Fruit fly (Drosophila melanogaster) whole organism, embryonic: Measurements from ENCODE around the gene NimB1.

Experiments used
- B-H2 ChIP-seq: fragments of 200-800 bp; sonication (Bioruptor generic); optimal IDR thresholded peaks from 2 replicates; lab custom pipeline; 2018; ENCODE audit warnings: missing biosample characterization, mild to moderate bottlenecking, missing genetic modification characterization
- Bdp1 ChIP-seq: fragments of 200-800 bp; sonication (Bioruptor generic); optimal IDR thresholded peaks from 3 replicates; lab custom pipeline; 2016; ENCODE audit warnings: missing biosample characterization, missing genetic modification characterization
- CG10565 ChIP-seq: fragments of 200-800 bp; sonication (Bioruptor generic); optimal IDR thresholded peaks from 3 replicates; lab custom pipeline; 2016; ENCODE audit warnings: missing biosample characterization, mild to moderate bottlenecking, missing genetic modification characterization
- CG10654 ChIP-seq: fragments of 200-800 bp; sonication (Bioruptor generic); optimal IDR thresholded peaks from 2 replicates; lab custom pipeline; 2016; ENCODE audit warnings: missing biosample characterization, missing genetic modification characterization
- CG11085 ChIP-seq: fragments of 200-800 bp; sonication (Bioruptor generic); IDR thresholded peaks from 2 replicates; pipeline ENCODE4 v1.3.6; 2022; ENCODE audit warnings: missing biosample characterization, missing genetic modification characterization
- CG11398 ChIP-seq: fragments of 200-800 bp; sonication (Bioruptor generic); optimal IDR thresholded peaks from 2 replicates; lab custom pipeline; 2016; ENCODE audit warnings: missing biosample characterization, missing genetic modification characterization
- CG11695 ChIP-seq: fragments of 200-800 bp; sonication (Bioruptor generic); IDR thresholded peaks from 3 replicates; pipeline ENCODE4 v1.3.6; 2022; ENCODE audit warnings: missing biosample characterization, missing genetic modification characterization
- CG11723 ChIP-seq: fragments of 200-800 bp; sonication (Bioruptor generic); optimal IDR thresholded peaks from 2 replicates; lab custom pipeline; 2017; ENCODE audit warnings: missing biosample characterization, mild to moderate bottlenecking, missing genetic modification characterization
- CG12299 ChIP-seq: fragments of 200-800 bp; sonication (Bioruptor generic); optimal IDR thresholded peaks from 2 replicates; lab custom pipeline; 2018; ENCODE audit warnings: missing biosample characterization, mild to moderate bottlenecking, missing genetic modification characterization
- CG1233 ChIP-seq: fragments of 200-800 bp; sonication (Bioruptor generic); optimal IDR thresholded peaks from 4 replicates; lab custom pipeline; 2018; ENCODE audit warnings: missing biosample characterization, mild to moderate bottlenecking, missing genetic modification characterization
- CG12769 ChIP-seq: fragments of 200-800 bp; sonication (Bioruptor generic); optimal IDR thresholded peaks from 2 replicates; lab custom pipeline; 2019; ENCODE audit warnings: missing biosample characterization, mild to moderate bottlenecking, missing genetic modification characterization, moderate library complexity
- CG15601 ChIP-seq: fragments of 200-800 bp; sonication (Bioruptor generic); optimal IDR thresholded peaks from 3 replicates; lab custom pipeline; 2019; ENCODE audit warnings: missing biosample characterization, mild to moderate bottlenecking, missing genetic modification characterization, moderate library complexity
- CG15696 ChIP-seq: fragments of 200-800 bp; sonication (Bioruptor generic); optimal IDR thresholded peaks from 2 replicates; lab custom pipeline; 2019; ENCODE audit warnings: missing biosample characterization, mild to moderate bottlenecking, missing genetic modification characterization, moderate library complexity
- CG18262 ChIP-seq: fragments of 200-800 bp; optimal IDR thresholded peaks from 3 replicates; lab custom pipeline; 2019; ENCODE audit warnings: missing biosample characterization, mild to moderate bottlenecking, missing genetic modification characterization, moderate library complexity
- CG18619 ChIP-seq: fragments of 200-800 bp; sonication (Bioruptor generic); optimal IDR thresholded peaks from 3 replicates; lab custom pipeline; 2017; ENCODE audit warnings: missing biosample characterization, mild to moderate bottlenecking, missing genetic modification characterization
- CG3163 ChIP-seq: fragments of 200-800 bp; sonication (Bioruptor generic); optimal IDR thresholded peaks from 3 replicates; lab custom pipeline; 2016; ENCODE audit warnings: missing biosample characterization, missing genetic modification characterization
- CG42726 ChIP-seq: fragments of 200-800 bp; sonication (Bioruptor generic); IDR thresholded peaks from 2 replicates; pipeline ENCODE4 v1.3.6; 2022; ENCODE audit warnings: missing biosample characterization, missing genetic modification characterization; ENCODE audit not compliant: partially characterized antibody
- CG5180 ChIP-seq: fragments of 200-800 bp; sonication (Bioruptor generic); optimal IDR thresholded peaks from 3 replicates; lab custom pipeline; 2017; ENCODE audit warnings: missing biosample characterization, missing genetic modification characterization, mild to moderate bottlenecking, moderate library complexity, missing genetic modification reagents
- CG5953 ChIP-seq: fragments of 200-800 bp; sonication (Bioruptor generic); IDR thresholded peaks from 2 replicates; pipeline ENCODE4 v1.3.6; 2022; ENCODE audit warnings: missing biosample characterization, missing genetic modification characterization
- CG7987 ChIP-seq: fragments of 200-800 bp; sonication (Bioruptor generic); optimal IDR thresholded peaks from 2 replicates; lab custom pipeline; 2018; ENCODE audit warnings: missing biosample characterization, mild to moderate bottlenecking, missing genetic modification characterization, moderate library complexity
- CG8281 ChIP-seq: fragments of 200-800 bp; sonication (Bioruptor generic); optimal IDR thresholded peaks from 2 replicates; lab custom pipeline; 2018; ENCODE audit warnings: missing biosample characterization, mild to moderate bottlenecking, missing genetic modification characterization, moderate library complexity
- CG8290 ChIP-seq, 3 experiments: fragments of 200-800 bp; sonication (Bioruptor generic); optimal IDR thresholded peaks; 2 replicates each; lab custom pipeline; 2016 to 2019; ENCODE audit warnings: missing biosample characterization in 3 of 3, missing genetic modification characterization in 3 of 3, mild to moderate bottlenecking in 2 of 3, moderate library complexity in 1 of 3
- CG8765 ChIP-seq: fragments of 200-800 bp; sonication (Bioruptor generic); IDR thresholded peaks from 2 replicates; pipeline ENCODE4 v1.3.6; 2022; ENCODE audit warnings: missing biosample characterization, missing genetic modification characterization
- CG9817 ChIP-seq: fragments of 200-800 bp; sonication (Bioruptor generic); optimal IDR thresholded peaks from 2 replicates; lab custom pipeline; 2018; ENCODE audit warnings: missing biosample characterization, mild to moderate bottlenecking, missing genetic modification characterization, moderate library complexity
- CG9876 ChIP-seq: fragments of 200-800 bp; sonication (Bioruptor generic); optimal IDR thresholded peaks from 2 replicates; lab custom pipeline; 2016; ENCODE audit warnings: missing biosample characterization, missing genetic modification characterization
- D19B ChIP-seq: fragments of 200-800 bp; sonication (Bioruptor generic); optimal IDR thresholded peaks from 2 replicates; lab custom pipeline; 2017; ENCODE audit warnings: missing biosample characterization, mild to moderate bottlenecking, missing genetic modification characterization
- Drgx ChIP-seq: fragments of 200-800 bp; sonication (Bioruptor generic); IDR thresholded peaks from 2 replicates; pipeline ENCODE4 v1.3.6; 2022; ENCODE audit warnings: missing biosample characterization, missing genetic modification characterization
- E2f2 ChIP-seq: fragments of 200-800 bp; sonication (Bioruptor generic); IDR thresholded peaks from 2 replicates; pipeline ENCODE4 v1.3.6; 2022; ENCODE audit warnings: missing biosample characterization, missing genetic modification characterization
- Ets97D ChIP-seq: fragments of 200-800 bp; sonication (Bioruptor generic); optimal IDR thresholded peaks from 3 replicates; lab custom pipeline; 2016; ENCODE audit warnings: missing biosample characterization, missing genetic modification characterization
- H15 ChIP-seq: fragments of 200-800 bp; sonication (Bioruptor generic); IDR thresholded peaks from 3 replicates; pipeline ENCODE4 v1.3.6; 2022; ENCODE audit warnings: missing biosample characterization, missing genetic modification characterization
- HmgD ChIP-seq: fragments of 200-800 bp; sonication (Bioruptor generic); optimal IDR thresholded peaks from 3 replicates; lab custom pipeline; 2016; ENCODE audit warnings: missing biosample characterization, missing genetic modification characterization
- Hmx ChIP-seq: fragments of 200-800 bp; sonication (Bioruptor generic); optimal IDR thresholded peaks from 2 replicates; lab custom pipeline; 2016; ENCODE audit warnings: missing biosample characterization, missing genetic modification characterization
- Hr39 ChIP-seq: fragments of >200 bp; optimal IDR thresholded peaks from 2 replicates; lab custom pipeline; 2017
- Nf-YB ChIP-seq: fragments of 200-800 bp; sonication (Bioruptor generic); optimal IDR thresholded peaks from 3 replicates; lab custom pipeline; 2019; ENCODE audit warnings: missing biosample characterization, mild to moderate bottlenecking, missing genetic modification characterization, moderate library complexity
- Nf-YC ChIP-seq: fragments of 200-800 bp; optimal IDR thresholded peaks from 3 replicates; lab custom pipeline; 2019; ENCODE audit warnings: missing biosample characterization, mild to moderate bottlenecking, missing genetic modification characterization, moderate library complexity
- TFAM ChIP-seq: fragments of 200-800 bp; sonication (Bioruptor generic); optimal IDR thresholded peaks from 2 replicates; lab custom pipeline; 2017; ENCODE audit warnings: missing biosample characterization, missing genetic modification characterization, inconsistent platforms
- al ChIP-seq: fragments of 200-800 bp; sonication (Bioruptor generic); IDR thresholded peaks from 2 replicates; pipeline ENCODE4 v1.3.6; 2022; ENCODE audit warnings: missing biosample characterization, missing genetic modification characterization
- aop ChIP-seq: fragments of 200-800 bp; sonication (Bioruptor generic); IDR thresholded peaks from 2 replicates; pipeline ENCODE4 v1.3.6; 2022; ENCODE audit warnings: missing biosample characterization, missing genetic modification characterization
- btn ChIP-seq: fragments of 200-800 bp; sonication (Bioruptor generic); optimal IDR thresholded peaks from 2 replicates; lab custom pipeline; 2016; ENCODE audit warnings: missing biosample characterization, missing genetic modification characterization
- chinmo ChIP-seq: fragments of 200-800 bp; sonication (Bioruptor generic); IDR thresholded peaks from 4 replicates; pipeline ENCODE4 v1.3.6; 2022; ENCODE audit warnings: missing biosample characterization, missing genetic modification characterization; ENCODE audit not compliant: partially characterized antibody
- hkb ChIP-seq, 2 experiments: fragments of 200-800 bp in 1 of 2; fragments of >200 bp in 1 of 2; sonication (Bioruptor generic) in 1 of 2; IDR thresholded peaks in 1 of 2; optimal IDR thresholded peaks in 1 of 2; 2 replicates each; pipeline versions ENCODE4 v1.3.6 to Lab custom; 2017 to 2022; ENCODE audit warnings: missing biosample characterization in 1 of 2, missing genetic modification characterization in 1 of 2
- jigr1 ChIP-seq: fragments of 200-800 bp; sonication (Bioruptor generic); IDR thresholded peaks from 3 replicates; pipeline ENCODE4 v1.3.6; 2022; ENCODE audit warnings: missing biosample characterization, missing genetic modification characterization
- nerfin-1 ChIP-seq: fragments of 200-800 bp; sonication (Bioruptor generic); optimal IDR thresholded peaks from 3 replicates; lab custom pipeline; 2019; ENCODE audit warnings: missing biosample characterization, mild to moderate bottlenecking, missing genetic modification characterization, moderate library complexity
- salm ChIP-seq: fragments of 200-800 bp; sonication (Bioruptor generic); optimal IDR thresholded peaks from 2 replicates; lab custom pipeline; 2018; ENCODE audit warnings: missing biosample characterization, mild to moderate bottlenecking, missing genetic modification characterization
- so ChIP-seq: fragments of 200-800 bp; sonication (Bioruptor generic); IDR thresholded peaks from 3 replicates; pipeline ENCODE4 v1.3.6; 2022; ENCODE audit warnings: missing biosample characterization, missing genetic modification characterization
- stc ChIP-seq: fragments of 200-800 bp; sonication (Bioruptor generic); IDR thresholded peaks from 2 replicates; pipeline ENCODE4 v1.3.6; 2022; ENCODE audit warnings: missing biosample characterization, missing genetic modification characterization
- tap ChIP-seq: fragments of 200-800 bp; optimal IDR thresholded peaks from 3 replicates; lab custom pipeline; 2019; ENCODE audit warnings: missing biosample characterization, mild to moderate bottlenecking, missing genetic modification characterization, moderate library complexity
- tna ChIP-seq: fragments of 200-800 bp; sonication (Bioruptor generic); IDR thresholded peaks from 2 replicates; pipeline ENCODE4 v1.3.6; 2022; ENCODE audit warnings: missing biosample characterization, missing genetic modification characterization; ENCODE audit not compliant: partially characterized antibody
- trem ChIP-seq: fragments of 200-800 bp; optimal IDR thresholded peaks from 3 replicates; lab custom pipeline; 2019; ENCODE audit warnings: missing biosample characterization, mild to moderate bottlenecking, missing genetic modification characterization, moderate library complexity
- z ChIP-seq: fragments of 200-800 bp; sonication (Bioruptor generic); IDR thresholded peaks from 3 replicates; pipeline ENCODE4 v1.3.6; 2022; ENCODE audit warnings: missing biosample characterization, missing genetic modification characterization
- zen2 ChIP-seq: fragments of 200-800 bp; sonication (Bioruptor generic); IDR thresholded peaks from 3 replicates; pipeline ENCODE4 v1.3.6; 2022; ENCODE audit warnings: missing biosample characterization, missing genetic modification characterization; ENCODE audit not compliant: partially characterized antibody

NimB1 gene

dm6 chr2L:14013478-14013877 is 50.2 kb downstream of the NimB1 start (continued):
- no peak for TF ChIP-seq CG11085 (GFP tag; lab: Robert Waterston, UW)
- TF ChIP-seq CG8765 (GFP tag; lab: Robert Waterston, UW), result no peak
- no peak for TF ChIP-seq HmgD (GFP tag; lab: Kevin White, UChicago)
- TF ChIP-seq CG18262, result no peak
- no peak for TF ChIP-seq CG10565
- no peak for TF ChIP-seq CG11723
- TF ChIP-seq jigr1 (GFP tag; lab: Robert Waterston, UW), result no peak
- TF ChIP-seq B-H2 (GFP tag; lab: Kevin White, UChicago), result peak; percentile 17
- no peak for TF ChIP-seq zen2 (GFP tag; lab: Robert Waterston, UW)
- TF ChIP-seq CG12299, result no peak
- no peak for TF ChIP-seq Nf-YC (tag; lab: Kevin White, UChicago)
- no peak for TF ChIP-seq salm (tag; lab: Kevin White, UChicago)
- no peak for TF ChIP-seq tap
- TF ChIP-seq CG9817 (tag; lab: Kevin White, UChicago), result no peak
- TF ChIP-seq CG3163 (GFP tag; lab: Kevin White, UChicago), result no peak
- TF ChIP-seq CG5953, result no peak
- TF ChIP-seq so, result peak; percentile 57; the same call in 1 of the 3 replicates
- TF ChIP-seq CG10654 (GFP tag; lab: Kevin White, UChicago), result no peak
- TF ChIP-seq CG11398, result no peak
- TF ChIP-seq z (GFP tag; lab: Robert Waterston, UW), result no peak
- TF ChIP-seq CG5180 (GFP tag; lab: Kevin White, UChicago), result peak; percentile 23
- 0 out of 2 replicates have a peak, but pooled peaks have one; percentile 21 for TF ChIP-seq al (GFP tag; lab: Robert Waterston, UW)
- TF ChIP-seq E2f2, result no peak
- TF ChIP-seq trem (tag; lab: Kevin White, UChicago), result no peak
- no peak for TF ChIP-seq Hmx (GFP tag; lab: Kevin White, UChicago)
- no peak for TF ChIP-seq nerfin-1
- TF ChIP-seq Bdp1, result no peak
- TF ChIP-seq Ets97D, result no peak
- TF ChIP-seq D19B (GFP tag; lab: Kevin White, UChicago), result peak; percentile 18
- no peak for TF ChIP-seq Nf-YB (GFP tag; lab: Kevin White, UChicago)
- no peak for TF ChIP-seq CG15696 (tag; lab: Kevin White, UChicago)
- TF ChIP-seq Drgx, result no peak
- TF ChIP-seq TFAM (GFP tag; lab: Kevin White, UChicago), result no peak
- peak; percentile 78 for TF ChIP-seq CG12769 (tag; lab: Kevin White, UChicago)
- TF ChIP-seq stc (GFP tag; lab: Robert Waterston, UW), result no peak
- TF ChIP-seq CG42726 (GFP tag; lab: Robert Waterston, UW), result no peak
- TF ChIP-seq CG8281 (tag; lab: Kevin White, UChicago), result no peak
- TF ChIP-seq CG7987 (GFP tag; lab: Kevin White, UChicago), result peak; percentile 72
- no peak for TF ChIP-seq CG11695 (GFP tag; lab: Robert Waterston, UW)
- no peak for TF ChIP-seq btn (GFP tag; lab: Kevin White, UChicago)
- TF ChIP-seq CG1233 (GFP tag; lab: Kevin White, UChicago), result no peak
- no peak for TF ChIP-seq CG15601
- no peak for TF ChIP-seq CG18619
- no peak for TF ChIP-seq H15
- no peak for TF ChIP-seq hkb (optimal IDR thresholded peaks at IDR 0.05; lab: Kevin White, UChicago)
- TF ChIP-seq hkb (GFP tag; IDR thresholded peaks at IDR 0.05; lab: Robert Waterston, UW), result no peak
- no peak for TF ChIP-seq CG8290 (GFP tag; optimal IDR thresholded peaks at IDR 0.05; lab: Kevin White, UChicago)
- peak in 1 of 2 experiments; percentile 60 for TF ChIP-seq CG8290 (tag; optimal IDR thresholded peaks at IDR 0.05; lab: Kevin White, UChicago)
- TF ChIP-seq aop, result no peak
- no peak for TF ChIP-seq tna
- TF ChIP-seq CG9876, result peak; percentile 15
- TF ChIP-seq Hr39 (lab: Kevin White, UChicago), result no peak
- TF ChIP-seq chinmo (GFP tag; lab: Robert Waterston, UW), result 0 out of 4 replicates have a peak, but pooled peaks have one; percentile 66
